Fruit fly (Drosophila melanogaster): ENCODE data around the gene Atu.

The Atu gene

DNA sequence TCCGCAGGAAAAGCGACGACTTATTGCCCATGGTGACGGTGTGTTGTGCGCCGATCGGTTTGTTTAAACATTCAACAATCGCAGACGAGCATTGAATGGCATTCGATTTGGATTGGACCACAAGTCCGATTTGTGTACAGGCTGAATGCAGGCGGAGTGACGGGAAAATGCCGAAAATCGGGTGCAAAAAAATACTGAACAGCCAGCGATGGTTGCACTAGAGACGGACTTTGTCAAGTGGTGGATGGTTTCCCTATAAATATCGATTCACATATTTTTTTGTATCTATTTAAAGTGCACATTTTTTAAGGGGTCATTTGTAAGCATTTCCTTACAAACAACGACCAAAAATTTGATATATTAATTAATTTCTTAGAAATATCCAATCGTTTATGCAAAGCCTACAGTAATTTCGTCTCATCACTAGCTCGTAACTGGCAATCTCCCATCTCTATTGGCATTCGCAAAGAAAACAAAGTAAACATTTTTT is 41.6 kb downstream of the Atu start, which contains the start of the genes elm and MED27:
Gene elm, minus strand, starts transcription at position 170 of the 490 bp plus-strand sequence.
Gene MED27, plus strand, starts transcription at position 448 of the 490 bp plus-strand sequence.
- no peak for TF ChIP-seq CG8478 (optimal IDR thresholded peaks at IDR 0.05)
- TF ChIP-seq CTCF (optimal IDR thresholded peaks at IDR 0.05): no peak

dm6 chr3R:5658984-5659802 is 46.0 kb downstream of the Atu start:
- TF ChIP-seq CG8478 (optimal IDR thresholded peaks at IDR 0.05): no peak
- TF ChIP-seq CTCF (optimal IDR thresholded peaks at IDR 0.05): no peak

dm6 chr3R:5659829-5660197 is 46.7 kb downstream of the Atu start, which contains the start of gene CG2182:
Gene CG2182, minus strand, starts transcription at chr3R:5659912.
- TF ChIP-seq CTCF (optimal IDR thresholded peaks at IDR 0.05) (no peak), CG8478 (optimal IDR thresholded peaks at IDR 0.05) (no peak)

DNA sequence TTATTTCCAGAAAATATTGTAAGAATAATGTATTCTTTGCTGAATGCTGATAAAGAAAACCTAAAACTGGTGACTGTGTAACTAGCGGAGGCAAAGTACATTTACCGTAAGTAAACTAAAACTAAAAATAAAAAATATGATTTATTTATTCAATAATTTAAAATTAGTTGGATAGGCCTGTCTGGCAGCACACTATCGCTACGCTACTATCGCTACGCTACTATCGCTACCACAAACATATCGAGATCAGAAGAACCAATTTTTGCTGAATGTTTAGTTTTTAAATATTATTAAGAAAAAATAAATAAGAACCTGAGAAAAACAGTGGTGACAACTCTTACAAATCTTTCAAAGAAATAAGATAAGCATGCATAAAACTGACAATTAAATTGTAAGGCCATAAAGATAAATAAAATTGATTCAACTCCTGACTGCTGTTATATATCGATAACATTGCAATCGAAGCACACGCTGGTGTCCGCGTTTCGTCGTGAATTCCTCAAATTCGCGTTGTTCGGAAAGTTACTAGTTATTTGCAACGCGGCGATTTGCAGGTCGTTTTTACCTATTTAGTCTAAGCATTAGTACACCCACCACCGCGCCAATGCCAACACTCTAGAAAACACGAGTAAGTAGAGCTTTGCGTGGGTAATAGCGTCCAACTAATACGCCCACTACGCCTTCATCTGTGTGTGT is 47.2 kb downstream of the Atu start, which contains the start of gene Wdr33:
Gene Wdr33, plus strand, starts transcription at position 438 of the 696 bp plus-strand sequence.
- no peak for TF ChIP-seq CTCF (optimal IDR thresholded peaks at IDR 0.05)
- no peak for TF ChIP-seq CG8478 (optimal IDR thresholded peaks at IDR 0.05)

Measured in S2 (cell line).